Fruit fly (Drosophila melanogaster): ENCODE results near the gene CG3457.

The CG3457 gene

DNA sequence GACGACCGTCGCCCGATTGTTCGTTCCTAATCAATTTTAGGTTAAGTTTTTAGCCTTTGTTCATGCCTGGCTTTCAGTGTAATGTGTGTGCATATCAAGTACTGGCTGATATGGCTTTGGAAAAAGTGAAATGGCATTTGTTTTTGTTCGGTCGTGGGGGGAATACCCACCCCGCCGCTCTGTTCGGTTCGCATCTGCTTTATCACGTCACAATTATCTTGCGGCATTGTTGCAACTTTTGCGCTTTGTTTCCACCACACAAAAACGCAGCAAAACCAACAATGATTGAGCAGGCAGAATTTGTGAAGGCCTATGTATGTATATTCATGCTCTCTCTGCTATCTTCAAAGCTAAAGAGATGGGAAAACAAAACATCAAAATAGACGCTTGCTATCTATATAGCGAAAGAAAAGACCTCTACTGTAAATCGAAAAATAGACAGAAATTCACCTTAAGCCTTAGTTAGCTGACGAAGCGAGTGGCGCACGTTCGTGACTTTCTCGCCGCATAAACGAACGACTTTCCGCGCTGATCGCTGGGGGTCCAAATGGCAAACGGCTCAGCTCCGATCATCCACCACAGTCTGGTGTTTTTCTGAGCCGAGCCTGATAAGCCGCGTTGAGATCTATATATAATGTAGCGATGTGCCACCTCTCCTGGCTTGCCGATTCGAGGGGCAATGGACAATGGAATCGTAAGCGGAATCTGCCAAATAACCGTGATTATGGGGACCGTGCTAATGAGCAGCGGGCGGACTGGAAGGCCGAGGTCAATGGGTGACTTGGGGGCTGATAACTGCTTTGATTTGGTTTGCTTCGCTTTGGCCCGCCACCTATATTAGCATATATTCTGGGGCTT is 10.0 kb downstream of the CG3457 start:
- no peak for TF ChIP-seq OdsH (GFP tag; optimal IDR thresholded peaks at IDR 0.05)
- TF ChIP-seq Rel (GFP tag; optimal IDR thresholded peaks at IDR 0.05), result no peak
- peak; percentile 97 for TF ChIP-seq Rel (tag; optimal IDR thresholded peaks at IDR 0.05)
- TF ChIP-seq CG9705 (GFP tag; optimal IDR thresholded peaks at IDR 0.05), result no peak
- TF ChIP-seq usp (GFP tag; optimal IDR thresholded peaks at IDR 0.05), result no peak
- TF ChIP-seq pan (optimal IDR thresholded peaks at IDR 0.05), result no peak
- no peak for TF ChIP-seq dsf (GFP tag; optimal IDR thresholded peaks at IDR 0.05; ENCODE audit: borderline replicate concordance)
- TF ChIP-seq Dfd (GFP tag; optimal IDR thresholded peaks at IDR 0.05), result no peak
- no peak for TF ChIP-seq brk (GFP tag; optimal IDR thresholded peaks at IDR 0.05)
- no peak for TF ChIP-seq Dif (GFP tag; optimal IDR thresholded peaks at IDR 0.05; ENCODE audit: partially characterized antibody)
- no peak for TF ChIP-seq psq (GFP tag; optimal IDR thresholded peaks at IDR 0.05)
- no peak for TF ChIP-seq woc (GFP tag; optimal IDR thresholded peaks at IDR 0.05)
- peak; percentile 28 for TF ChIP-seq Sp1 (GFP tag; optimal IDR thresholded peaks at IDR 0.05)
- peak; percentile 33 for TF ChIP-seq h (GFP tag; optimal IDR thresholded peaks at IDR 0.05)
- peak; percentile 19 for TF ChIP-seq br (GFP tag; optimal IDR thresholded peaks at IDR 0.05)
- TF ChIP-seq jim (GFP tag; optimal IDR thresholded peaks at IDR 0.05), result no peak
- TF ChIP-seq HLH106 (tag; optimal IDR thresholded peaks at IDR 0.05), result peak; percentile 3
- TF ChIP-seq fru (GFP tag; optimal IDR thresholded peaks at IDR 0.05), result peak; percentile 17
- TF ChIP-seq Myc (optimal IDR thresholded peaks at IDR 0.05), result no peak

DNA sequence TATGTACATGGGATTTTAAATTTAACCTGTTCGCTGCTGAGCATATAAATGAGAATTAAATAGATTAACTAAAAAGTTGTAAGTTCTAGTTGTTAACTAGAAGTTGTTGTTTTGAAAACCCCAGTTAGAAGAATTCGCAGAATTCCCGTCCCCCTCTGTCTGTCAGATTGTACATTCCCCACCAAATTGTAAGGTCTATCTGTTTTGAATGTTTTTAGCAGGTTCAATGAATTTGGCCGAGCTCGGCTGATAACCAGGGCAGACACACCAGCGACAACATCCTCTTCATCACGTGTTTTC is 10.6 kb downstream of the CG3457 start:
- TF ChIP-seq ey (GFP tag; optimal IDR thresholded peaks at IDR 0.05) (no peak), dmrt93B (GFP tag; optimal IDR thresholded peaks at IDR 0.05) (no peak), Rel (GFP tag; optimal IDR thresholded peaks at IDR 0.05) (no peak), Rel (tag; optimal IDR thresholded peaks at IDR 0.05) (peak; percentile 50)

DNA sequence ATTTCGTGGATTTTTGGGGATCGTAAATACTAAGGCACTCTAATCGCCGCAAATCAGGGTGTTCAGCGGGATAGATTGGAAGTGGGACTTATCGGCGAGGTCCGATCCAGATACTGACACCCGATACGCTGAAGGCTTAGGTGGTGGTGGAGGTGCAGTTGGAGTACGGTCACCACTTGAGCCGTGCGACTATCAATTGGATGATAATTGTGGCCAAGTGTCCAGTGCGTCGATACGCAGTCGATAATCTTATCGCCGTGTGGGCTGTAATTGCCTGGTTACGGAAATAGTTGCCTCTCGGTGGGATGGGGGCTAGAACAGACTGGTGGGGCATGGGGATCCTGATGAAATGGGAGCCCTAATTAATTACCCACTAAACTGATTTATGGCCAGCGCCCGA is 11.7 kb downstream of the CG3457 start:
- TF ChIP-seq dmrt93B (GFP tag; optimal IDR thresholded peaks at IDR 0.05), result no peak
- TF ChIP-seq rgr (GFP tag; optimal IDR thresholded peaks at IDR 0.05), result no peak
- TF ChIP-seq h (GFP tag; optimal IDR thresholded peaks at IDR 0.05), result peak; percentile 22
- TF ChIP-seq HLH106 (tag; optimal IDR thresholded peaks at IDR 0.05), result no peak
- TF ChIP-seq OdsH (GFP tag; optimal IDR thresholded peaks at IDR 0.05), result no peak
- TF ChIP-seq N (GFP tag; optimal IDR thresholded peaks at IDR 0.05), result no peak
- TF ChIP-seq Hr83 (GFP tag; optimal IDR thresholded peaks at IDR 0.05; ENCODE audit: poor library complexity, severe bottlenecking), result no peak
- no peak for TF ChIP-seq tai (GFP tag; optimal IDR thresholded peaks at IDR 0.05)

DNA sequence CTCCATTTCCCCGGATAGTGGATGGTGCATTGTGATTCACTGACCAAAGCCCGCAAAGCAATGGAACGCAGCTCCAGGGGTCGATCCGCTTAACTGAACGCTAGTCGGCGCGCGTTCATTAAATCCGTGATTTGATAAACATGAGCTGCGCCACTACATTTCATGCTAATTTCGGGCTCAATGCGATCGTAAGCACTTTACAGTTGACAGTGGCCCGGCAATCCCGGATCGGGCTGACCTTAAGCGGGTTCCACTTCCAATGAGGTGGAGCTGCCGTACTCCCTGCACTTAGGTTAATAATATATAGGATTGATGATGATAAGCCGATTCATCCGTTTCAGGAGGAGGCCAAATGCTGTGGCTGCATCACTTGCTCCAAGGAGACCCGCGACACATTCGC is 16.1 kb downstream of the CG3457 start, which contains the start of gene FarO:
TSS of gene FarO (minus strand) at position 101 of the 400 bp plus-strand sequence.
- TF ChIP-seq usp (GFP tag; optimal IDR thresholded peaks at IDR 0.05) (no peak), CrebA (GFP tag; optimal IDR thresholded peaks at IDR 0.05; ENCODE audit: borderline replicate concordance) (no peak), dsf (GFP tag; optimal IDR thresholded peaks at IDR 0.05; ENCODE audit: borderline replicate concordance) (no peak), lola (GFP tag; optimal IDR thresholded peaks at IDR 0.05) (no peak), Hr83 (GFP tag; optimal IDR thresholded peaks at IDR 0.05; ENCODE audit: poor library complexity, severe bottlenecking) (no peak), dmrt93B (GFP tag; optimal IDR thresholded peaks at IDR 0.05) (no peak), dl (GFP tag; optimal IDR thresholded peaks at IDR 0.05; ENCODE audit: insufficient read depth in 1 of 2, partially characterized antibody in 2 of 2) (no peak), N (GFP tag; optimal IDR thresholded peaks at IDR 0.05) (no peak), CG9705 (GFP tag; optimal IDR thresholded peaks at IDR 0.05) (no peak), psq (GFP tag; optimal IDR thresholded peaks at IDR 0.05) (no peak), Myc (optimal IDR thresholded peaks at IDR 0.05) (no peak), h (GFP tag; optimal IDR thresholded peaks at IDR 0.05) (no peak), Hr78 (GFP tag; optimal IDR thresholded peaks at IDR 0.05) (no peak)

DNA sequence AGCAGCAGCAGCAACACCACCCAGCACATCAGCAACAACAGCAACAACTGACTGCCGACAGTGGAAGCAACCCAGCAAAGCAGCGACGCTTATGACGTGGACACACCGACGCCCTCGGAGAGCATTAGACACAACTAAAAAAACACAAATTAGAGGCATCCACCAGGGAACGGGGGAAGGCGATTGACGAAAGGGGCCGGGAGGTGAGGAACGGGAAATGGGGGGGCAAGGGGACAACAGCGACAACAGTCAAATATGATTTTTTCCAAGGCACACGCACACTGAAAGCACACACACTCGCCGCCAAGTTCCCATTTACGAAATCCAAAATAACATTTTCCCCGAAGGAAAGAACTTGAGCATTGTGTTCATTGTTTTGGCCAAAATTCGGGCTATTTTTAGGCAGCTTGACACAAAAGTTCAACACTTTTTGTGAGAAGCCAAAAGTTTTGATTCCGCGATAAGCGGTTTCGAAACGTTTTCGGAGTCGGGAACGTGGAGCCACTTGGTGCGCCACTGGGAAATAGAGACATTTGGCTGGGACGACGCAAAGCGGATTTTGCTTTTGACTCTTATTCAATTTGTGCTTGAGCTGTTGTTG is 21.1 kb downstream of the CG3457 start:
- TF ChIP-seq tai (GFP tag; optimal IDR thresholded peaks at IDR 0.05) (no peak), N (GFP tag; optimal IDR thresholded peaks at IDR 0.05) (no peak), usp (GFP tag; optimal IDR thresholded peaks at IDR 0.05) (no peak), GATAd (GFP tag; optimal IDR thresholded peaks at IDR 0.05) (no peak), Rel (GFP tag; optimal IDR thresholded peaks at IDR 0.05) (no peak), Rel (tag; optimal IDR thresholded peaks at IDR 0.05) (no peak), brk (GFP tag; optimal IDR thresholded peaks at IDR 0.05) (no peak), jim (GFP tag; optimal IDR thresholded peaks at IDR 0.05) (no peak), psq (GFP tag; optimal IDR thresholded peaks at IDR 0.05) (no peak), CrebA (GFP tag; optimal IDR thresholded peaks at IDR 0.05; ENCODE audit: borderline replicate concordance) (no peak), Dif (GFP tag; optimal IDR thresholded peaks at IDR 0.05; ENCODE audit: partially characterized antibody) (no peak), dl (GFP tag; optimal IDR thresholded peaks at IDR 0.05; ENCODE audit: insufficient read depth in 1 of 2, partially characterized antibody in 2 of 2) (no peak), fru (GFP tag; optimal IDR thresholded peaks at IDR 0.05) (no peak), Hnf4 (GFP tag; optimal IDR thresholded peaks at IDR 0.05) (no peak), HLH106 (tag; optimal IDR thresholded peaks at IDR 0.05) (no peak), Myc (optimal IDR thresholded peaks at IDR 0.05) (no peak), Hr78 (GFP tag; optimal IDR thresholded peaks at IDR 0.05) (no peak)
